Worm (Caenorhabditis elegans) whole organism, L2 larva: ENCODE data around the gene T20B12.4.
A peak's percentile ranks its signal among the peaks of the same experiment; 100 is the strongest.

ENCODE experiments used
- ceh-16 ChIP-seq: fragments of 150-350 bp; optimal IDR thresholded peaks from 2 replicates; lab custom pipeline; 2014; ENCODE audit warnings: missing biosample characterization, missing genetic modification characterization
- crh-2 ChIP-seq: sonication (generic microtip); optimal IDR thresholded peaks from 2 replicates; lab custom pipeline; 2017; ENCODE audit warnings: missing biosample characterization, missing genetic modification characterization
- dmd-4 ChIP-seq: sonication (generic microtip); optimal IDR thresholded peaks from 2 replicates; lab custom pipeline; 2017; ENCODE audit warnings: missing biosample characterization, missing genetic modification characterization
- egl-27 ChIP-seq: sonication (generic microtip); optimal IDR thresholded peaks from 3 replicates; lab custom pipeline; 2017; ENCODE audit warnings: missing biosample characterization, missing genetic modification reagents, missing genetic modification characterization
- elt-3 ChIP-seq: sonication (generic microtip); optimal IDR thresholded peaks from 2 replicates; lab custom pipeline; 2017; ENCODE audit warnings: missing biosample characterization, missing genetic modification characterization
- fos-1 ChIP-seq: fragments of 150-350 bp; optimal IDR thresholded peaks from 2 replicates; lab custom pipeline; 2014; ENCODE audit warnings: missing biosample characterization, missing genetic modification characterization
- lin-11 ChIP-seq: fragments of 150-350 bp; sonication (generic microtip); optimal IDR thresholded peaks from 2 replicates; lab custom pipeline; 2014; ENCODE audit warnings: missing biosample characterization, missing genetic modification characterization, inconsistent platforms, mixed read lengths
- lin-39 ChIP-seq: fragments of 150-350 bp; optimal IDR thresholded peaks from 2 replicates; lab custom pipeline; 2014; ENCODE audit warnings: missing biosample characterization, missing genetic modification reagents, missing genetic modification characterization
- lsy-2 ChIP-seq, 2 experiments: fragments of 150-350 bp in 1 of 2; sonication (generic microtip) in 1 of 2; optimal IDR thresholded peaks; 2 replicates each; lab custom pipeline; 2014 to 2017; ENCODE audit warnings: missing biosample characterization in 2 of 2, missing genetic modification characterization in 2 of 2
- mab-5 ChIP-seq: fragments of 150-350 bp; optimal IDR thresholded peaks from 2 replicates; lab custom pipeline; 2014; ENCODE audit warnings: missing biosample characterization, missing genetic modification characterization
- nhr-11 ChIP-seq: fragments of 150-350 bp; optimal IDR thresholded peaks from 2 replicates; lab custom pipeline; 2014; ENCODE audit warnings: missing biosample characterization, missing genetic modification characterization
- nhr-129 ChIP-seq: fragments of 150-350 bp; optimal IDR thresholded peaks from 2 replicates; lab custom pipeline; 2014; ENCODE audit warnings: missing biosample characterization, missing genetic modification characterization
- nhr-23 ChIP-seq: fragments of 150-350 bp; optimal IDR thresholded peaks from 2 replicates; lab custom pipeline; 2014; ENCODE audit warnings: missing biosample characterization, missing genetic modification reagents, missing genetic modification characterization
- nhr-237 ChIP-seq: fragments of 150-350 bp; optimal IDR thresholded peaks from 2 replicates; lab custom pipeline; 2014; ENCODE audit warnings: missing biosample characterization, missing genetic modification characterization
- sem-4 ChIP-seq: fragments of 150-350 bp; optimal IDR thresholded peaks from 2 replicates; lab custom pipeline; 2014; ENCODE audit warnings: missing biosample characterization, missing genetic modification reagents, missing genetic modification characterization
- skn-1 ChIP-seq: sonication (generic microtip); optimal IDR thresholded peaks from 2 replicates; lab custom pipeline; 2017; ENCODE audit warnings: missing biosample characterization, missing genetic modification characterization
- sma-3 ChIP-seq: sonication (generic microtip); optimal IDR thresholded peaks from 2 replicates; lab custom pipeline; 2016; ENCODE audit warnings: missing genetic modification reagents, missing genetic modification characterization, missing compliant biosample characterization
- sma-9 ChIP-seq, 2 experiments: fragments of 150-350 bp in 1 of 2; sonication (generic microtip) in 1 of 2; optimal IDR thresholded peaks; 2 replicates each; lab custom pipeline; 2014 to 2016; ENCODE audit warnings: missing genetic modification characterization in 2 of 2, mild to moderate bottlenecking in 1 of 2, missing biosample characterization in 1 of 2, missing compliant biosample characterization in 1 of 2, missing genetic modification reagents in 1 of 2, moderate library complexity in 1 of 2
- snpc-4 ChIP-seq: fragments of 150-350 bp; optimal IDR thresholded peaks from 2 replicates; lab custom pipeline; 2014; ENCODE audit warnings: missing biosample characterization, missing genetic modification characterization
- unc-39 ChIP-seq: fragments of 150-350 bp; optimal IDR thresholded peaks from 2 replicates; lab custom pipeline; 2014; ENCODE audit warnings: missing biosample characterization, missing genetic modification characterization
- unc-62 ChIP-seq: fragments of 150-350 bp; optimal IDR thresholded peaks from 2 replicates; lab custom pipeline; 2014; ENCODE audit warnings: missing biosample characterization, missing genetic modification reagents, missing genetic modification characterization
- ztf-1 ChIP-seq: fragments of 200-800 bp; sonication (Bioruptor generic); conservative IDR thresholded peaks from 2 replicates; pipeline ENCODE4 v1.3.6; 2022; ENCODE audit warnings: missing genetic modification characterization, missing compliant biosample characterization

Gene T20B12.4

DNA sequence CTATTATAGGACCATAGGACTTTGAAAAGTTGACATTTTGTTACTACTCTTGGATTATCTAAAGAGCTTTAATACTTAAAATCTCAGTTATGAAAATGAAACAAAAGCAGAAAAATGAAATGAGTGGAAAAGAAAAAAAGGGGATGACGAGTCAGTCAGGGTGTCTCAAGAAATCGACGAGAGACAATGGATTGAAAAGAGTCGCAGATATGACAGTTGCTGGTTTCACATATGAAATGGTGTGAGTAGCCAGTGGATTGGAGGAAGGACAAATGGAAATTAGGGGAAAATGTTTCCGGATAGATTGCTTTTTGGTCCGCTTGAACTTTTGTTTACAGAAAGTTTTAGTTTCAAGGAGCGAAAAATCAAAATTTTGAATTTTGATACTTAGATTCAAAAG lies 29.7 kb downstream of the T20B12.4 start:
- TF ChIP-seq sma-3 (GFP tag; lab: Kevin White, UChicago), result no peak
- no peak for TF ChIP-seq mab-5
- peak; percentile 25 for TF ChIP-seq nhr-129 (tag; lab: Kevin White, UChicago)
- TF ChIP-seq fos-1 (tag; lab: Kevin White, UChicago), result peak; percentile 1
- TF ChIP-seq lsy-2 (tag; optimal IDR thresholded peaks at IDR 0.05; lab: Kevin White, UChicago), result peak in 1 of 2 experiments; percentile 28

- TF ChIP-seq lin-39 (no peak), sma-9 (GFP tag; optimal IDR thresholded peaks at IDR 0.05; lab: Kevin White, UChicago) (no peak), sma-9 (tag; optimal IDR thresholded peaks at IDR 0.05; lab: Kevin White, UChicago) (no peak), sem-4 (tag; lab: Kevin White, UChicago) (no peak), unc-62 (no peak), elt-3 (no peak), nhr-129 (tag; lab: Kevin White, UChicago) (no peak), nhr-23 (no peak), crh-2 (tag; lab: Kevin White, UChicago) (no peak), egl-27 (tag; lab: Kevin White, UChicago) (no peak), ztf-1 (GFP tag; lab: Robert Waterston, UW) (no peak), ceh-16 (no peak), snpc-4 (tag; lab: Kevin White, UChicago) (no peak), nhr-237 (tag; lab: Kevin White, UChicago) (no peak), unc-39 (no peak), fos-1 (tag; lab: Kevin White, UChicago) (no peak), skn-1 (tag; lab: Kevin White, UChicago) (no peak), nhr-11 (tag; lab: Kevin White, UChicago) (no peak), lin-11 (no peak), dmd-4 (tag; lab: Kevin White, UChicago) (no peak)
These were observed 31.5 kb downstream of the T20B12.4 start for ce11 chrIII:7399004-7399403.
